Worm (Caenorhabditis elegans): ENCODE results near the gene F59B1.10.

- TF ChIP-seq unc-62 (GFP tag; optimal IDR thresholded peaks at IDR 0.05) (no peak), lsy-2 (tag; optimal IDR thresholded peaks at IDR 0.05) (no peak), crh-2 (tag; optimal IDR thresholded peaks at IDR 0.05) (no peak), ama-1 (optimal IDR thresholded peaks at IDR 0.05) (no peak), snpc-4 (tag; optimal IDR thresholded peaks at IDR 0.05) (no peak), mbf-1 (tag; optimal IDR thresholded peaks at IDR 0.05) (no peak), peb-1 (tag; optimal IDR thresholded peaks at IDR 0.05) (no peak), sem-4 (tag; optimal IDR thresholded peaks at IDR 0.05) (no peak), ceh-82 (tag; optimal IDR thresholded peaks at IDR 0.05) (no peak), alr-1 (tag; optimal IDR thresholded peaks at IDR 0.05) (no peak), egl-27 (tag; optimal IDR thresholded peaks at IDR 0.05) (no peak), lin-13 (GFP tag; optimal IDR thresholded peaks at IDR 0.05) (no peak)
Measured at ce11 chrV:3649473-3649872, 1.7 kb upstream of the F59B1.10 start, which contains the start of gene str-114.
